Worm (Caenorhabditis elegans) whole organism, midembryonic: ENCODE results near the gene srh-138.

Source experiments
- T22C8.4 ChIP-seq: fragments of 200-800 bp; sonication (Bioruptor generic); IDR thresholded peaks from 2 replicates; pipeline ENCODE4 v1.3.6; 2022; ENCODE audit warnings: missing genetic modification characterization, missing compliant biosample characterization
- cog-1 ChIP-seq: sonication (generic microtip); optimal IDR thresholded peaks from 2 replicates; lab custom pipeline; 2016; ENCODE audit warnings: missing genetic modification characterization, missing compliant biosample characterization
- flt-1 ChIP-seq: fragments of 200-800 bp; sonication (Bioruptor generic); IDR thresholded peaks from 2 replicates; pipeline ENCODE4 v1.3.6; 2022; ENCODE audit warnings: missing genetic modification characterization, missing compliant biosample characterization
- klf-2 ChIP-seq: fragments of 200-800 bp; sonication (Bioruptor generic); conservative IDR thresholded peaks from 2 replicates; pipeline ENCODE4 v1.3.6; 2022; ENCODE audit warnings: missing genetic modification reagents, missing genetic modification characterization, missing compliant biosample characterization
- med-1 ChIP-seq: sonication (generic microtip); optimal IDR thresholded peaks from 2 replicates; lab custom pipeline; 2017; ENCODE audit warnings: missing genetic modification characterization, mild to moderate bottlenecking, missing compliant biosample characterization, antibody characterized with exemption, missing genetic modification reagents; ENCODE audit not compliant: insufficient read depth
- ref-1 ChIP-seq: fragments of 200-800 bp; sonication (Bioruptor generic); conservative IDR thresholded peaks from 2 replicates; pipeline ENCODE4 v1.3.6; 2022; ENCODE audit warnings: missing genetic modification reagents, missing genetic modification characterization, missing compliant biosample characterization
- tab-1 ChIP-seq: fragments of 200-800 bp; sonication (Bioruptor generic); IDR thresholded peaks from 2 replicates; pipeline ENCODE4 v1.3.6; 2022; ENCODE audit warnings: missing genetic modification characterization, missing compliant biosample characterization
- ztf-23 ChIP-seq: fragments of 200-800 bp; sonication (Bioruptor generic); IDR thresholded peaks from 2 replicates; pipeline ENCODE4 v1.3.6; 2022; ENCODE audit warnings: missing genetic modification reagents, missing genetic modification characterization, missing compliant biosample characterization
- ztf-29 ChIP-seq: fragments of 200-800 bp; sonication (Bioruptor generic); IDR thresholded peaks from 2 replicates; pipeline ENCODE4 v1.3.6; 2022; ENCODE audit warnings: missing genetic modification reagents, missing genetic modification characterization, missing compliant biosample characterization

srh-138 gene

DNA sequence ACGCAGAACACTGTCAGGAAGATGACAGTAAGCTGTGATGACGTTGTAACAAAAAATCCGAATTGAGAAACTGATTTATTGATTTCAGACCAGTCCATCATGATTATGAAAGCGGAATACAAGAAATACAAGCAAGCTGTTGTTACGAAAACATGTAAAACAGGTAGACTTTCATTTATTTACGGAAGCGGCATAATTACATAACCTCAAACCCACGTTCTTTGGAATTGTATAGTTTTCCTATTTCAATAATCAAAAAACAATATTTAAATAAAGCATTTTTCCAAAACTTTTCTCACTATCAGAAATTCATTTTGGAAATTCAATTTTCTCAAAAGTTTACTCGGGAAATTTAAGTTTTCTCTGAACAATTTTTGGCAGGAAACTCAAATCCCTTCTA is 12.1 kb downstream of the srh-138 start, which contains the start of gene str-15:
str-15 (minus strand) TSS at position 101 of the 400 bp plus-strand sequence.
- TF ChIP-seq tab-1 (GFP tag; lab: Robert Waterston, UW): no peak
- TF ChIP-seq ref-1 (GFP tag; lab: Robert Waterston, UW): no peak
- no peak for TF ChIP-seq cog-1 (tag; lab: Kevin White, UChicago)
- TF ChIP-seq klf-2 (GFP tag; lab: Robert Waterston, UW): no peak
- no peak for TF ChIP-seq ztf-23 (GFP tag; lab: Robert Waterston, UW)
- TF ChIP-seq med-1 (GFP tag; lab: Kevin White, UChicago): no peak
- TF ChIP-seq flt-1 (GFP tag; lab: Robert Waterston, UW): no peak

- TF ChIP-seq ztf-23 (GFP tag; lab: Robert Waterston, UW): no peak
- TF ChIP-seq ztf-29: no peak
- TF ChIP-seq cog-1 (tag; lab: Kevin White, UChicago): no peak
- no peak for TF ChIP-seq tab-1 (GFP tag; lab: Robert Waterston, UW)
- no peak for TF ChIP-seq T22C8.4
- TF ChIP-seq med-1 (GFP tag; lab: Kevin White, UChicago): no peak
- no peak for TF ChIP-seq flt-1 (GFP tag; lab: Robert Waterston, UW)
- TF ChIP-seq klf-2 (GFP tag; lab: Robert Waterston, UW): no peak
- no peak for TF ChIP-seq ref-1 (GFP tag; lab: Robert Waterston, UW)
Observed at ce11 chrV:16455065-16455464, 15.8 kb downstream of the srh-138 start, which contains the start of gene str-14. str-14 (minus strand) TSS chrV:16455165.

DNA sequence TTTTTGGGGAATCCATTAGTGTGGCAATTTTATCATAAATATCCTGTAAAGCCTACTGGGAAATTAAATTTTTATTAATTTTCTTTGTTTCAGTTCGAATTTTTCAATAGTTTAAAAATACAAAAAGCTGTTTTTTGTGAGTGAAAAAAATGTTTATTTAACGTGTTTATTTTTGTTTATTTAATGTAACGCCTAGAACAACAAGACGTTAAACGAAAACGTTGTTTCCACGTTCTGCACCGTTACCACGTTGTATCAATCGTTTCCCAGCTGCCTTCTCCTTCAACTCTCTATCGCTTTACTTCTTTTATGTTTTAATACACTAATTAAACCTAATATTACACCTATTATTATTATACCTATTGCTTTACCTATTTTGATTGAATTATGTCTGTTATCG is 23.1 kb downstream of the srh-138 start, which contains the start of gene T08G3.13:
T08G3.13 (plus strand) TSS at position 301 of the 400 bp plus-strand sequence.
- no peak for TF ChIP-seq T22C8.4
- no peak for TF ChIP-seq tab-1 (GFP tag; lab: Robert Waterston, UW)
- TF ChIP-seq klf-2 (GFP tag; lab: Robert Waterston, UW): no peak
- no peak for TF ChIP-seq med-1 (GFP tag; lab: Kevin White, UChicago)
- TF ChIP-seq ztf-29: no peak
- TF ChIP-seq cog-1 (tag; lab: Kevin White, UChicago): no peak
- TF ChIP-seq ztf-23 (GFP tag; lab: Robert Waterston, UW): no peak
- no peak for TF ChIP-seq ref-1 (GFP tag; lab: Robert Waterston, UW)
- no peak for TF ChIP-seq flt-1 (GFP tag; lab: Robert Waterston, UW)

DNA sequence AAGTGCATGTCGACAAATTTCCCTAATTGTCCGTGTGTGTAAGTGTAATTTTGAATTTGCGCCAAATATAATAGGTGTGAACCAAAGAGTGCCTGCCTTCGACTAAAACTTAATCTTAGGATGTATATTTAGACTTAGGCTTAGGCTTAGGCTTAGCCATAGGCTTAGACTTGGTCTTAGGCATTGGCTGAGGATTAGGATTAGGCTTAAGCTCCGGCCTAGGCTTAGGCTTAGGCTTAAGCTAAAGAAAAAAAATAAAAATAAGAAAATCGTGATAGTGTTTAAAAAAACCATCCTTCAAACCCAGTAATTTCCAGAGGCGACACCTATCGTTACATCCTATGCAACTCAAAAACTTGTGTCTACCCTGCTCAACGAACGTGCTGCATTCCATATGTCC is 24.6 kb downstream of the srh-138 start:
- TF ChIP-seq ztf-23 (GFP tag; lab: Robert Waterston, UW) (no peak), ztf-29 (no peak), tab-1 (GFP tag; lab: Robert Waterston, UW) (no peak), ref-1 (GFP tag; lab: Robert Waterston, UW) (no peak), cog-1 (tag; lab: Kevin White, UChicago) (no peak)

- no peak for TF ChIP-seq flt-1 (GFP tag; lab: Robert Waterston, UW)
- TF ChIP-seq klf-2 (GFP tag; lab: Robert Waterston, UW): no peak
- TF ChIP-seq tab-1 (GFP tag; lab: Robert Waterston, UW): no peak
- no peak for TF ChIP-seq ztf-23 (GFP tag; lab: Robert Waterston, UW)
- no peak for TF ChIP-seq ref-1 (GFP tag; lab: Robert Waterston, UW)
Observed at ce11 chrV:16445676-16446075, 25.1 kb downstream of the srh-138 start, which contains the start of gene T08G3.6. T08G3.6 (plus strand) TSS chrV:16445976.

DNA sequence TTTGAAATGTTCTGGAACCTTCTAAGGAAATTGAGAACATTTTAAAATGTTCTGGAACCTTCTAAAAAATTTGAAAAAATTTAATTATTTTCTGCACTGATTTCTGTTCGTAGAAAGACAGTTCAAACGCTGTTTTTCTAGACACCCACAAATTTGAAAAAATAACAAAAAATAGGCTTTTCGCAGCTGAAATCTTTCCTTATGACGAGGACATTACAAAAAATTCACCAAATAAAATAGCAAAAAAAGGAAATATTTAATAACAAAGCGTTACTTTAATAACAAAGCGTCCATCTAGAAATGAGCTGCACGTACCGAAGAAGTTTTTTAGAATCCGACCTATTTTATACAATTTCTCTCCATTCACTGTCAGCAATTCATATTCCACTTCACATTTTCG is 27.2 kb downstream of the srh-138 start, which contains the start of gene srh-141:
srh-141 (plus strand) TSS at position 301 of the 400 bp plus-strand sequence.
- TF ChIP-seq T22C8.4 (no peak), med-1 (GFP tag; lab: Kevin White, UChicago) (no peak)

DNA sequence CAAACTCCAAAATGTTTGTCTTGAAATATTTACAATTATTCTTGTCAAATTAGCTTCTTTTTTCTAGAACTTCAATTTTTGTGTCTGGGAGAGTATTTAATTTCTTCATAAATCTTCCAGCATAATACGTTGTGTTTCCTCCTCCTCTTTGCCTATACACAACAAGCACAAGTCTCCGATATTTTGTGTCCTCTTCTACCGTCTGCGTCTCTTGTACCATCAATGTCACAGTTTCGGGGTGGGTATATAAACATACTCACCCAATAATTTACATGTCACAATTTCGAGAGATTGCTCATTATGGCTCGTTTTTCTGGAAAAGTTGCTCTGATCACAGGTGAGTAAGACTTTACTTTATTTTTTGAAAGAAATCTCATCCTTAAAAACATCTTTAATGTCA is 33.3 kb downstream of the srh-138 start, which contains the start of gene F26D2.15:
F26D2.15 (plus strand) TSS at position 301 of the 400 bp plus-strand sequence.
- no peak for TF ChIP-seq T22C8.4
- no peak for TF ChIP-seq med-1 (GFP tag; lab: Kevin White, UChicago)
- TF ChIP-seq klf-2 (GFP tag; lab: Robert Waterston, UW): no peak
- TF ChIP-seq cog-1 (tag; lab: Kevin White, UChicago): no peak
- no peak for TF ChIP-seq ref-1 (GFP tag; lab: Robert Waterston, UW)

DNA sequence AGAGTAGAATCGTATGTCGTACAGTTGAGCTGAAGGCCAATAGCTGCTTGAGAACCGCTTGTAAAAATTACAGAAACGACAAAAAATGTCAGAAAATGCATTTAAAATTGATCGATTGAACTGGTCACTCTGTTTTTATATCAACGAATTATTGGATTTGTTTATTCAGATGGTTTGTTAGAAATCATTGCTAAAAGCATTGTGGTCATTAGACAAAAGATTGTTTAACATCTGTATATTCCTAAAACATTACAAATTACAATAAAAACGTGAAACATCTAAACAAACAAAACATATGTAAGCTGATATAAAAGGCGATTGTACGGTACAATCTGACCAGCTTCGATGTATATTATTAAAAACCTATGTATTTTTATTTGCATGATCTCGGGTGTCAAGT is 35.3 kb downstream of the srh-138 start, which contains the start of the genes F26D2.13 and F26D2.14:
F26D2.13 (minus strand) TSS at position 101 of the 400 bp plus-strand sequence.
F26D2.14 (plus strand) TSS at position 346 of the 400 bp plus-strand sequence.
- no peak for TF ChIP-seq T22C8.4
- TF ChIP-seq flt-1 (GFP tag; lab: Robert Waterston, UW): no peak
- TF ChIP-seq ztf-23 (GFP tag; lab: Robert Waterston, UW): no peak
- no peak for TF ChIP-seq ref-1 (GFP tag; lab: Robert Waterston, UW)
- TF ChIP-seq ztf-29: no peak
- no peak for TF ChIP-seq klf-2 (GFP tag; lab: Robert Waterston, UW)
- no peak for TF ChIP-seq tab-1 (GFP tag; lab: Robert Waterston, UW)
- no peak for TF ChIP-seq med-1 (GFP tag; lab: Kevin White, UChicago)
- TF ChIP-seq cog-1 (tag; lab: Kevin White, UChicago): no peak

ce11 chrV:16433471-16433870 is 37.3 kb downstream of the srh-138 start, which contains the start of gene clec-234:
clec-234 (minus strand) TSS chrV:16433571.
- TF ChIP-seq cog-1 (tag; lab: Kevin White, UChicago) (no peak), klf-2 (GFP tag; lab: Robert Waterston, UW) (no peak)

DNA sequence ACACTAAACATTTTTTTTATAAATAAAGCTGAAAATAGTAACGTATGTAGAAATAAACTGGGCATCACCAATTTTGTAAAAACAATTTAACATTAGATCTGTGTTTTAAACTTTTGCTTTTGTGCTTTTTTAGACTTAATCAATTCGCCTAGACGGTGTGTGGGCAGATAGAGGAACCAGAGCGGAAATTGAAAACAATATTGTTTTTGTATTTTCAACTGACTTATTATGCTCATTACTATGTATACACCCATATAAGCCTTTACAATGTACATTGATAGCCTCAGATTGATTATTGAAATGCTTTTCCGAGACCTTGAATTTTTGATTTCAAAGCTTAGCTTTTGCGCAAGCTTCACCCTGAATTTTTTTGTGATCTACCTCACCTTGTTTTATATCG is 40.9 kb downstream of the srh-138 start, which contains the start of gene str-73:
str-73 (plus strand) TSS at position 301 of the 400 bp plus-strand sequence.
- TF ChIP-seq flt-1 (GFP tag; lab: Robert Waterston, UW) (no peak), ref-1 (GFP tag; lab: Robert Waterston, UW) (no peak), ztf-29 (no peak), T22C8.4 (no peak), ztf-23 (GFP tag; lab: Robert Waterston, UW) (no peak), tab-1 (GFP tag; lab: Robert Waterston, UW) (no peak), klf-2 (GFP tag; lab: Robert Waterston, UW) (no peak), cog-1 (tag; lab: Kevin White, UChicago) (no peak), med-1 (GFP tag; lab: Kevin White, UChicago) (no peak)
